Fruit fly (Drosophila melanogaster): Measurements from ENCODE around the gene CG12523.

CG12523 gene

DNA sequence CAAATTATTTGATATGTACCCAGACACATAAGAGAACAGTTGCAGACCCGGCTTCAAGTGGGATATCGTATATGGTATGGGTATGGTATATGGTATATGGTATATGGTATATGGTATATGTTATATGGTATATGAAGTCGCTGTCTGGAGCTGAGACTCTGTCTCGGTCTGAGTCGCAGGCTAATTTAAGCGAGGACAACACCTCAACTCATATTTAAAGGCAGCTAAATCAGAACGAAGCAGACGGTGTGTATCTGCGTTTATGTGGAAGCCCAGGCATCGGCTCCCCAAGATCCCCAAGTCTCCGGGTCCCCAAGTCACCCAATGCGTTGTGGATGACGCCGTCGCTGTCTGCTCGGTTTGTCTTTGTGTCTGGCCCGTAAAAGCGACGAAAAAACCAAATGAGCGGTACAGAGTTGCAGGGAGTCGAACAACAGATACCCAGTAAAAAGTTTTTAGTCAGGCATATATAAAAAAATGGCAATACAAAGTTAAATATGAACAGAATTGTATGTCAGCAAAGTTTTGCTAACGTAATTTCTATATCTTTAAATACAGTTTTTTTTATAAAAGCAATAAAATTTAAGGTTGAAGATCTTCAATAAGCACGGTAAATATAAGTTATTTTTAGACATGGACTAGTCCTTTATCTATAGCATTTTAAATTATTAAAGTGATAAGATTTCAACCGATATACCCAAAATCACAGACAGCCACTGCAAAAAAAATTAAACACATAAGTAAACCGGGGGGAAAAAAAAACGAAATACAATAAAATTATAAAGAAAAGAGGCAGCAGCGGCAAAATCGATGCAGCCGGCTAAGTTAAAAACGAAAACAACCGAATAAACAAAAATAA lies 41.0 kb upstream of the CG12523 start (continued):
- TF ChIP-seq CG9817 (tag; optimal IDR thresholded peaks at IDR 0.05) (no peak), maf-S (GFP tag; optimal IDR thresholded peaks at IDR 0.05) (no peak), zfh1 (GFP tag; IDR thresholded peaks at IDR 0.05) (0 out of 3 replicates have a peak, but pooled peaks have one; percentile 28), abd-A (tag; optimal IDR thresholded peaks at IDR 0.05) (no peak), dmrt99B (tag; optimal IDR thresholded peaks at IDR 0.05) (peak; percentile 91), NK7.1 (GFP tag; optimal IDR thresholded peaks at IDR 0.05) (no peak), lmd (GFP tag; IDR thresholded peaks at IDR 0.05) (peak; percentile 64; the same call in 1 of the 2 replicates), sob (GFP tag; IDR thresholded peaks at IDR 0.05) (0 out of 2 replicates have a peak, but pooled peaks have one; percentile 12), sc (optimal IDR thresholded peaks at IDR 0.05) (no peak), sc (GFP tag; optimal IDR thresholded peaks at IDR 0.05) (peak; percentile 59), CG4617 (GFP tag; optimal IDR thresholded peaks at IDR 0.05; ENCODE audit: borderline replicate concordance) (no peak), hbn (GFP tag; IDR thresholded peaks at IDR 0.05; ENCODE audit: partially characterized antibody) (no peak), HLH54F (GFP tag; optimal IDR thresholded peaks at IDR 0.05) (no peak), Xbp1 (GFP tag; optimal IDR thresholded peaks at IDR 0.05) (peak; percentile 72), fd96Cb (tag; optimal IDR thresholded peaks at IDR 0.05) (peak; percentile 85), CG18599 (GFP tag; optimal IDR thresholded peaks at IDR 0.05) (peak; percentile 22), Pdp1 (GFP tag; optimal IDR thresholded peaks at IDR 0.05) (peak; percentile 16 to 32), Scr (GFP tag; IDR thresholded peaks at IDR 0.05; ENCODE audit: partially characterized antibody) (no peak), onecut (GFP tag; IDR thresholded peaks at IDR 0.05) (no peak), CoRest (tag; optimal IDR thresholded peaks at IDR 0.05) (peak; percentile 78), CG7839 (tag; optimal IDR thresholded peaks at IDR 0.05) (peak; percentile 80), Doc2 (GFP tag; IDR thresholded peaks at IDR 0.05) (no peak), CG10959 (GFP tag; IDR thresholded peaks at IDR 0.05) (peak; percentile 45; the same call in 1 of the 2 replicates), CTCF (GFP tag; optimal IDR thresholded peaks at IDR 0.05) (peak; percentile 1), org-1 (GFP tag; optimal IDR thresholded peaks at IDR 0.05) (peak; percentile 48), croc (GFP tag; conservative IDR thresholded peaks at IDR 0.05) (peak; percentile 66; the same call in 2 of the 3 replicates), zfh2 (GFP tag; optimal IDR thresholded peaks at IDR 0.05) (no peak), GATAe (GFP tag; conservative IDR thresholded peaks at IDR 0.05) (no peak), yki (optimal IDR thresholded peaks at IDR 0.05) (no peak), NC2β (GFP tag; optimal IDR thresholded peaks at IDR 0.05) (no peak), ase (GFP tag; IDR thresholded peaks at IDR 0.05) (0 out of 3 replicates have a peak, but pooled peaks have one; percentile 48), Rfx (GFP tag; IDR thresholded peaks at IDR 0.05) (0 out of 2 replicates have a peak, but pooled peaks have one; percentile 14), Lhr (GFP tag; optimal IDR thresholded peaks at IDR 0.05) (peak; percentile 25), CG11456 (GFP tag; IDR thresholded peaks at IDR 0.05) (no peak), CG11696 (GFP tag; IDR thresholded peaks at IDR 0.05) (no peak), bsh (GFP tag; optimal IDR thresholded peaks at IDR 0.05) (peak; percentile 49 to 76), Gug (GFP tag; IDR thresholded peaks at IDR 0.05) (no peak), CG31441 (GFP tag; IDR thresholded peaks at IDR 0.05) (peak; percentile 83), repo (GFP tag; optimal IDR thresholded peaks at IDR 0.05) (no peak), pan (optimal IDR thresholded peaks at IDR 0.05) (no peak), pan (GFP tag; optimal IDR thresholded peaks at IDR 0.05 in 1 of 2, IDR thresholded peaks at IDR 0.05 in 1 of 2) (peak in 1 of 2 experiments; percentile 41), Nf-YB (GFP tag; optimal IDR thresholded peaks at IDR 0.05) (peak; percentile 46), lola (GFP tag; optimal IDR thresholded peaks at IDR 0.05) (peak in 1 of 3 experiments; percentile 72), pfk (GFP tag; optimal IDR thresholded peaks at IDR 0.05) (no peak), Elba2 (GFP tag; optimal IDR thresholded peaks at IDR 0.05) (no peak), gcm2 (GFP tag; optimal IDR thresholded peaks at IDR 0.05) (no peak), cwo (GFP tag; optimal IDR thresholded peaks at IDR 0.05) (peak; percentile 42), ash1 (GFP tag; optimal IDR thresholded peaks at IDR 0.05) (no peak), Abd-B (GFP tag; optimal IDR thresholded peaks at IDR 0.05) (peak; percentile 67)
